Fruit fly (Drosophila melanogaster): ENCODE results near the gene MED22.

MED22 gene

DNA sequence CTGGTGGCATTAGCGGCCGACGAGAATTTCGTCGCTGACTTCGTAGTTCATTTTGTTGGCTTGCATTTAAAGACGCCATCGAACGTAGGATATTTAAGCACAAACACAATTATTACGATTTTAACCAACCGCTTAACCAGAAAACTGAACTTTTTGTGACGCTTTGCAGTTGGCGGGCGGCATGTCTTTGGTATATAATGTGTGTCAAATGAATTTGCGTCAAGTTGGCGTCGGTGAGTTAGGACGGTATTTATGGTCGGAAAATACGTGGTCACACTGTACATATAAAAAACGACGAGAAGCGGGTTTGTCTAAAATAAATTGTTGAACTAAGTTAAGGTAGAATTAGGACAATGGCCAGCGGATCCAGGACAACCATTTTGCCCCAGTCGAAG, at the start of gene MED22, which contains the start of gene CG43867:
MED22 (plus strand) TSS at position 277 of the 395 bp plus-strand sequence.
CG43867 (minus strand) TSS at position 113 of the 395 bp plus-strand sequence.
- TF ChIP-seq pad (GFP tag; optimal IDR thresholded peaks at IDR 0.05): no peak
- TF ChIP-seq Clk (GFP tag; optimal IDR thresholded peaks at IDR 0.05): no peak

DNA sequence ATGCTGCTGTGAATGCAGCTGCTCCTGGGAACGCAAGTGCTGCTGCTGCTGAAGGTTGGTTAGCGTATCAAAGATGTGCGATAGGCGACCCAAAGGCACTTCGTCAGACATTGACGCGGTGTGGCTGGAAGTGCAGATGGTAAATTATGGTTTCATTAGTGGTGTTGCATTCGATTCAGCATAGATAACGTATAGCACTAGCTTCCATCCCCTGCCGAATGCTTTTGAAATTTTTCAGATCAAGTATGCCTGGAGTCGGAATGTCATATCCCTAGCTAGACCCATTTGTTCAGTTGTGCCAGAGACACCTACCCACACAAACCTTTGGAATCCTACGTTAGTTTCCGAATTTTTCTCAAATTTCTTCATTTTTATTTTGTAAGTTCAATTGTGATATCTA, 33.8 kb upstream of the MED22 start, which contains the start of gene CG11663:
CG11663 (plus strand) TSS at position 301 of the 400 bp plus-strand sequence.
- TF ChIP-seq CG33017 (tag; optimal IDR thresholded peaks at IDR 0.05): no peak
- no peak for TF ChIP-seq CG5204 (GFP tag; optimal IDR thresholded peaks at IDR 0.05)
- TF ChIP-seq cic (GFP tag; optimal IDR thresholded peaks at IDR 0.05): no peak
- no peak for TF ChIP-seq toe (GFP tag; optimal IDR thresholded peaks at IDR 0.05)
- no peak for TF ChIP-seq ovo (GFP tag; optimal IDR thresholded peaks at IDR 0.05)
- TF ChIP-seq CG7045 (GFP tag; optimal IDR thresholded peaks at IDR 0.05): no peak
- TF ChIP-seq Crg-1 (GFP tag; optimal IDR thresholded peaks at IDR 0.05): no peak
- no peak for TF ChIP-seq CG1620 (GFP tag; optimal IDR thresholded peaks at IDR 0.05)
- TF ChIP-seq Mnt (GFP tag; optimal IDR thresholded peaks at IDR 0.05): no peak
- TF ChIP-seq Clk (GFP tag; optimal IDR thresholded peaks at IDR 0.05): no peak
- TF ChIP-seq tj (GFP tag; optimal IDR thresholded peaks at IDR 0.05): no peak
- no peak for TF ChIP-seq bab1 (GFP tag; optimal IDR thresholded peaks at IDR 0.05)
- TF ChIP-seq cnc (optimal IDR thresholded peaks at IDR 0.05): no peak
- TF ChIP-seq kay (GFP tag; ENCODE audit: borderline replicate concordance): no peak

DNA sequence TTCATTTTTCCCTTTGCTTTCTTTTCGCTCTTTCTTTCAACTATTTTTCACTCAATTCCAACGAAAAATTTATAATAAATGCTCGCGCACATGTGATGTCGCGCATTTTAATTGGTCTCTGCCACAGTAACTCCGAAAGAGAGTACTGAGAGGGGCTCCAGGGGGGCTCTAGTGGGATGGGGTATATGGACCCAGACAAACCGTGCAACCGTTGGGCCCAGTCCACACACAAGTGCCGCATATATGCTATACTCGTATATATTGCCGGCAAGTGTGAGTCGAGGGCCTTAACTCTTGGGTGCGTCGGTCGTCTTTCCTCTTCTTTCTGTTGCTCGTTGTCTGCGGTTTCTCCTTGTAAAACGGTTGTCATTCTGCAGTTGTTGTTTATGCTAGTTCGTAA, 29.6 kb upstream of the MED22 start:
- TF ChIP-seq CG7045 (GFP tag; optimal IDR thresholded peaks at IDR 0.05) (no peak), pad (GFP tag; optimal IDR thresholded peaks at IDR 0.05) (no peak), bab1 (GFP tag; optimal IDR thresholded peaks at IDR 0.05) (no peak), CG33017 (tag; optimal IDR thresholded peaks at IDR 0.05) (no peak), CG11617 (GFP tag; optimal IDR thresholded peaks at IDR 0.05) (no peak), Mnt (GFP tag; optimal IDR thresholded peaks at IDR 0.05) (no peak), CG14711 (tag; optimal IDR thresholded peaks at IDR 0.05) (no peak), CG7101 (tag; optimal IDR thresholded peaks at IDR 0.05) (no peak), cic (GFP tag; optimal IDR thresholded peaks at IDR 0.05) (no peak), CG5204 (GFP tag; optimal IDR thresholded peaks at IDR 0.05) (no peak), Crg-1 (GFP tag; optimal IDR thresholded peaks at IDR 0.05) (no peak), Hr96 (GFP tag; optimal IDR thresholded peaks at IDR 0.05) (no peak), cnc (optimal IDR thresholded peaks at IDR 0.05) (no peak), Clk (GFP tag; optimal IDR thresholded peaks at IDR 0.05) (no peak), ovo (GFP tag; optimal IDR thresholded peaks at IDR 0.05) (no peak)

- TF ChIP-seq Clk (GFP tag; optimal IDR thresholded peaks at IDR 0.05): no peak
- no peak for TF ChIP-seq Mnt (GFP tag; optimal IDR thresholded peaks at IDR 0.05)
- TF ChIP-seq cic (GFP tag; optimal IDR thresholded peaks at IDR 0.05): no peak
- no peak for TF ChIP-seq kay (GFP tag; ENCODE audit: borderline replicate concordance)
- no peak for TF ChIP-seq ovo (GFP tag; optimal IDR thresholded peaks at IDR 0.05)
- no peak for TF ChIP-seq CG5204 (GFP tag; optimal IDR thresholded peaks at IDR 0.05)
- no peak for TF ChIP-seq tj (GFP tag; optimal IDR thresholded peaks at IDR 0.05)
- no peak for TF ChIP-seq CG11617 (GFP tag; optimal IDR thresholded peaks at IDR 0.05)
- TF ChIP-seq CG12768 (GFP tag; optimal IDR thresholded peaks at IDR 0.05): no peak
- no peak for TF ChIP-seq CG7101 (tag; optimal IDR thresholded peaks at IDR 0.05)
- no peak for TF ChIP-seq toe (GFP tag; optimal IDR thresholded peaks at IDR 0.05)
- no peak for TF ChIP-seq bab1 (GFP tag; optimal IDR thresholded peaks at IDR 0.05)
- TF ChIP-seq CG7045 (GFP tag; optimal IDR thresholded peaks at IDR 0.05): no peak
- TF ChIP-seq pad (GFP tag; optimal IDR thresholded peaks at IDR 0.05): no peak
Observed at dm6 chrX:899407-900050, 28.4 kb upstream of the MED22 start.

dm6 chrX:900725-901345, 27.1 kb upstream of the MED22 start:
- TF ChIP-seq pad (GFP tag; optimal IDR thresholded peaks at IDR 0.05): peak; percentile 72
- TF ChIP-seq tj (GFP tag; optimal IDR thresholded peaks at IDR 0.05): peak; percentile 57
- TF ChIP-seq bab1 (GFP tag; optimal IDR thresholded peaks at IDR 0.05): peak; percentile 97
- no peak for TF ChIP-seq cic (GFP tag; optimal IDR thresholded peaks at IDR 0.05)
- TF ChIP-seq Crg-1 (GFP tag; optimal IDR thresholded peaks at IDR 0.05): peak; percentile 74
- peak; percentile 80 for TF ChIP-seq CG7045 (GFP tag; optimal IDR thresholded peaks at IDR 0.05)
- TF ChIP-seq CG33017 (tag; optimal IDR thresholded peaks at IDR 0.05): peak; percentile 81
- TF ChIP-seq Mnt (GFP tag; optimal IDR thresholded peaks at IDR 0.05): peak; percentile 60
- TF ChIP-seq CG11617 (GFP tag; optimal IDR thresholded peaks at IDR 0.05): peak; percentile 74
- TF ChIP-seq Hr96 (GFP tag; optimal IDR thresholded peaks at IDR 0.05): peak; percentile 92
- peak; percentile 36 for TF ChIP-seq ovo (GFP tag; optimal IDR thresholded peaks at IDR 0.05)
- peak; percentile 81 for TF ChIP-seq CG5204 (GFP tag; optimal IDR thresholded peaks at IDR 0.05)
- TF ChIP-seq Clk (GFP tag; optimal IDR thresholded peaks at IDR 0.05): peak; percentile 72
- TF ChIP-seq kay (GFP tag; ENCODE audit: borderline replicate concordance): peak; percentile 13
- TF ChIP-seq cnc (optimal IDR thresholded peaks at IDR 0.05): no peak
- TF ChIP-seq toe (GFP tag; optimal IDR thresholded peaks at IDR 0.05): peak; percentile 68
- TF ChIP-seq CG1620 (GFP tag; optimal IDR thresholded peaks at IDR 0.05): peak; percentile 75
- peak; percentile 82 for TF ChIP-seq CG14711 (tag; optimal IDR thresholded peaks at IDR 0.05)
- peak; percentile 82 for TF ChIP-seq CG7101 (tag; optimal IDR thresholded peaks at IDR 0.05)
- peak; percentile 79 for TF ChIP-seq CG12768 (GFP tag; optimal IDR thresholded peaks at IDR 0.05)
